Worm (Caenorhabditis elegans) whole organism, mixed stage, embryonic: ENCODE measurements around the gene unc-43.

Experiments
- M03D4.4 ChIP-seq: sonication (generic microtip); optimal IDR thresholded peaks from 2 replicates; lab custom pipeline; 2017; ENCODE audit warnings: mild to moderate bottlenecking, missing genetic modification characterization, missing compliant biosample characterization
- bed-3 ChIP-seq: fragments of 200-800 bp; sonication (Bioruptor generic); optimal IDR thresholded peaks from 3 replicates; lab custom pipeline; 2018; ENCODE audit warnings: mild to moderate bottlenecking, missing genetic modification characterization, moderate library complexity, missing compliant biosample characterization
- blmp-1 ChIP-seq: fragments of 150-350 bp; optimal IDR thresholded peaks from 2 replicates; lab custom pipeline; 2014; ENCODE audit warnings: missing biosample characterization, missing genetic modification characterization
- ceh-39 ChIP-seq: fragments of 150-350 bp; optimal IDR thresholded peaks from 2 replicates; lab custom pipeline; 2014; ENCODE audit warnings: missing biosample characterization, missing genetic modification characterization
- ceh-43 ChIP-seq: fragments of 200-800 bp; sonication (Bioruptor generic); optimal IDR thresholded peaks from 2 replicates; lab custom pipeline; 2018; ENCODE audit warnings: mild to moderate bottlenecking, missing genetic modification characterization, moderate library complexity, missing compliant biosample characterization
- ceh-83 ChIP-seq: fragments of 200-800 bp; sonication (Bioruptor generic); optimal IDR thresholded peaks from 2 replicates; lab custom pipeline; 2018; ENCODE audit warnings: mild to moderate bottlenecking, missing genetic modification characterization, missing compliant biosample characterization
- ces-1 ChIP-seq: fragments of 150-350 bp; optimal IDR thresholded peaks from 2 replicates; lab custom pipeline; 2014; ENCODE audit warnings: missing biosample characterization, missing genetic modification reagents, missing genetic modification characterization
- cnd-1 ChIP-seq: fragments of 200-800 bp; sonication (Bioruptor generic); optimal IDR thresholded peaks from 2 replicates; lab custom pipeline; 2018; ENCODE audit warnings: mild to moderate bottlenecking, missing genetic modification characterization, missing compliant biosample characterization
- drap-1 ChIP-seq: fragments of 200-800 bp; sonication (Bioruptor generic); optimal IDR thresholded peaks from 3 replicates; lab custom pipeline; 2018; ENCODE audit warnings: mild to moderate bottlenecking, missing genetic modification characterization, missing compliant biosample characterization
- elt-1 ChIP-seq: sonication (generic microtip); optimal IDR thresholded peaks from 2 replicates; lab custom pipeline; 2017; ENCODE audit warnings: missing genetic modification characterization, mild to moderate bottlenecking, missing compliant biosample characterization, antibody characterized with exemption, moderate library complexity, borderline replicate concordance; ENCODE audit not compliant: insufficient read depth
- elt-3 ChIP-seq: fragments of 150-350 bp; optimal IDR thresholded peaks from 2 replicates; lab custom pipeline; 2014; ENCODE audit warnings: missing biosample characterization, missing genetic modification characterization
- flh-1 ChIP-seq: fragments of 200-800 bp; sonication (Bioruptor generic); optimal IDR thresholded peaks from 2 replicates; lab custom pipeline; 2018; ENCODE audit warnings: mild to moderate bottlenecking, missing genetic modification characterization, moderate library complexity, missing compliant biosample characterization
- ham-2 ChIP-seq: fragments of 200-800 bp; sonication (Bioruptor generic); optimal IDR thresholded peaks from 2 replicates; lab custom pipeline; 2018; ENCODE audit warnings: mild to moderate bottlenecking, missing genetic modification characterization, missing compliant biosample characterization
- hlh-1 ChIP-seq: fragments of 150-350 bp; optimal IDR thresholded peaks from 2 replicates; lab custom pipeline; 2014; ENCODE audit warnings: missing biosample characterization, missing genetic modification reagents, missing genetic modification characterization
- lin-13 ChIP-seq: fragments of 150-350 bp; optimal IDR thresholded peaks from 2 replicates; lab custom pipeline; 2014; ENCODE audit warnings: missing biosample characterization, missing genetic modification characterization
- lin-32 ChIP-seq: fragments of 200-800 bp; sonication (Bioruptor generic); optimal IDR thresholded peaks from 2 replicates; lab custom pipeline; 2018; ENCODE audit warnings: mild to moderate bottlenecking, missing genetic modification characterization, missing compliant biosample characterization
- lsy-2 ChIP-seq: fragments of 150-350 bp; optimal IDR thresholded peaks from 2 replicates; lab custom pipeline; 2014; ENCODE audit warnings: missing biosample characterization, missing genetic modification characterization
- mab-5 ChIP-seq: fragments of 150-350 bp; optimal IDR thresholded peaks from 2 replicates; lab custom pipeline; 2014; ENCODE audit warnings: missing biosample characterization, missing genetic modification characterization
- mep-1 ChIP-seq: fragments of 150-350 bp; optimal IDR thresholded peaks from 2 replicates; lab custom pipeline; 2017; ENCODE audit warnings: missing biosample characterization, missing genetic modification reagents, missing genetic modification characterization, inconsistent platforms
- mls-2 ChIP-seq: sonication (generic microtip); optimal IDR thresholded peaks from 2 replicates; lab custom pipeline; 2016; ENCODE audit warnings: mild to moderate bottlenecking, missing genetic modification characterization, moderate library complexity, missing compliant biosample characterization
- nhr-12 ChIP-seq: fragments of 150-350 bp; optimal IDR thresholded peaks from 2 replicates; lab custom pipeline; 2014; ENCODE audit warnings: missing biosample characterization, missing genetic modification characterization
- nhr-2 ChIP-seq: fragments of 150-350 bp; optimal IDR thresholded peaks from 2 replicates; lab custom pipeline; 2014; ENCODE audit warnings: missing biosample characterization, missing genetic modification characterization
- nhr-237 ChIP-seq: fragments of 150-350 bp; optimal IDR thresholded peaks from 2 replicates; lab custom pipeline; 2014; ENCODE audit warnings: missing biosample characterization, missing genetic modification characterization
- nhr-28 ChIP-seq: fragments of 150-350 bp; optimal IDR thresholded peaks from 2 replicates; lab custom pipeline; 2014; ENCODE audit warnings: missing biosample characterization, missing genetic modification characterization
- nhr-76 ChIP-seq: sonication (generic microtip); optimal IDR thresholded peaks from 2 replicates; lab custom pipeline; 2017; ENCODE audit warnings: missing biosample characterization, missing genetic modification characterization
- pha-4 ChIP-seq: fragments of 150-350 bp; optimal IDR thresholded peaks from 2 replicates; lab custom pipeline; 2018; ENCODE audit warnings: missing biosample characterization, missing genetic modification reagents, missing genetic modification characterization
- sem-2 ChIP-seq: fragments of 200-800 bp; sonication (Bioruptor generic); optimal IDR thresholded peaks from 2 replicates; lab custom pipeline; 2018; ENCODE audit warnings: mild to moderate bottlenecking, missing genetic modification characterization, missing compliant biosample characterization
- snpc-4 ChIP-seq: fragments of 150-350 bp; optimal IDR thresholded peaks from 2 replicates; lab custom pipeline; 2014; ENCODE audit warnings: missing biosample characterization, missing genetic modification characterization
- sptf-1 ChIP-seq: sonication (generic microtip); optimal IDR thresholded peaks from 2 replicates; lab custom pipeline; 2017; ENCODE audit warnings: mild to moderate bottlenecking, missing genetic modification characterization, moderate library complexity, missing compliant biosample characterization
- tbx-8 ChIP-seq: fragments of 200-800 bp; sonication (Bioruptor generic); optimal IDR thresholded peaks from 2 replicates; lab custom pipeline; 2018; ENCODE audit warnings: mild to moderate bottlenecking, missing genetic modification characterization, moderate library complexity, missing compliant biosample characterization
- unc-120 ChIP-seq: sonication (generic microtip); optimal IDR thresholded peaks from 2 replicates; lab custom pipeline; 2017; ENCODE audit warnings: missing genetic modification characterization, missing compliant biosample characterization; ENCODE audit not compliant: poor library complexity, severe bottlenecking
- unc-39 ChIP-seq: fragments of 150-350 bp; optimal IDR thresholded peaks from 2 replicates; lab custom pipeline; 2014; ENCODE audit warnings: missing biosample characterization, missing genetic modification characterization
- unc-62 ChIP-seq: fragments of 150-350 bp; optimal IDR thresholded peaks from 2 replicates; lab custom pipeline; 2014; ENCODE audit warnings: missing biosample characterization, missing genetic modification reagents, missing genetic modification characterization

unc-43 gene

ce11 chrIV:10360336-10360735 lies 10.3 kb upstream of the unc-43 start, which contains the start of gene ugt-59:
TSS of gene ugt-59 (plus strand) at chrIV:10360636.
- TF ChIP-seq flh-1 = no peak
- TF ChIP-seq lsy-2 = no peak
- TF ChIP-seq sptf-1 = no peak
- TF ChIP-seq blmp-1 = no peak
- no peak for TF ChIP-seq M03D4.4
- TF ChIP-seq sem-2 (GFP tag; lab: Kevin White, UChicago) = no peak
- no peak for TF ChIP-seq ceh-83 (GFP tag; lab: Kevin White, UChicago)
- no peak for TF ChIP-seq cnd-1 (tag; lab: Kevin White, UChicago)
- no peak for TF ChIP-seq nhr-28
- no peak for TF ChIP-seq nhr-237 (tag; lab: Kevin White, UChicago)
- no peak for TF ChIP-seq ceh-39 (tag; lab: Kevin White, UChicago)
- no peak for TF ChIP-seq drap-1 (GFP tag; lab: Kevin White, UChicago)
- TF ChIP-seq ces-1 (GFP tag; lab: Kevin White, UChicago) = no peak
- no peak for TF ChIP-seq mls-2 (tag; lab: Kevin White, UChicago)

DNA sequence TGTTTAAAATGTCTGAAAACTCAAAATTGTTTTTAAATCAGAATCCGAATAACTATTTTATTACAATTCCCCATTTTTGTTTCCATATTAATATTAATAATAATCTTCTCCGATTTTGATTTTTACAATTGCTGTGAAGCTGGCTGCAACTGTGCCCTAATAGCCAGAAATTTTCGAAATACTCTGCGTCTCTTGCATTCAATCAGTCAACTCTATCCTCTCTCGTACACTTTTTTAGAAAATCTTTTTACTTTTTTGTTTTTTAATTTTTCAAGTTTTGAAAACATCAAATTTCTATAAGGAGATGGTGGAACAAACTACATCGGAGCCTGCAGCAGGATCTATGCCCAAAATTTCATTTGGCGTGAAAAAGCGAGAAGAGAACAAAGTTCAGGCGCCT lies 7.8 kb upstream of the unc-43 start, which contains the start of gene gkow-1:
Gene gkow-1, plus strand, starts transcription at position 301 of the 400 bp plus-strand sequence.
- TF ChIP-seq pha-4 (no peak), ces-1 (GFP tag; lab: Kevin White, UChicago) (peak; percentile 35)

- TF ChIP-seq M03D4.4 (no peak), drap-1 (GFP tag; lab: Kevin White, UChicago) (no peak), nhr-2 (tag; lab: Kevin White, UChicago) (no peak), nhr-76 (no peak), ceh-43 (GFP tag; lab: Kevin White, UChicago) (no peak), ham-2 (GFP tag; lab: Kevin White, UChicago) (no peak), mab-5 (tag; lab: Kevin White, UChicago) (no peak), unc-120 (tag; lab: Kevin White, UChicago) (no peak), lsy-2 (no peak), unc-62 (GFP tag; lab: Kevin White, UChicago) (no peak), snpc-4 (tag; lab: Kevin White, UChicago) (no peak), blmp-1 (no peak)
Observed at ce11 chrIV:10357072-10357471, 7.1 kb upstream of the unc-43 start, which contains the start of gene R11A8.1. TSS of gene R11A8.1 (minus strand) at chrIV:10357172.

DNA sequence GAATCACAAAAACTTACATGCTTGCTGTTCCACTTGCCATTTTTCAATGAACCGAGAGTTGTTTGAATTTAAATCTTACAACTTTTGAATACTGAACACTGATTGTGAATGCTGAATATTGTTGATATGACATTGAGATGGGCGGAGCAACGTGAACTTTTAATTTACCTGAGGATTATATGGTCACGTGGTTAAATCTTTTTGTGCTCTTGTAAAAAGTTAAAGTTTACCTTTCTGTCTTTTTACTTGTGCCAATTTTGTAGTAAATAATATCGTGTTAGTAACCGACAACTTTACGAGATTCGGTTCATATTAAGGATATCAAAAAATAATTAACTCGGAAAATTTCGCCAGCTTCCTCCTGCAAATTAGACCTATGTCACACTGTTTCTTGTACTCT lies 2.2 kb upstream of the unc-43 start, which contains the start of gene Y43C5B.2:
Gene Y43C5B.2, minus strand, starts transcription at position 101 of the 400 bp plus-strand sequence.
- TF ChIP-seq nhr-2 (tag; lab: Kevin White, UChicago) (no peak), mep-1 (tag; lab: Kevin White, UChicago) (no peak), unc-62 (GFP tag; lab: Kevin White, UChicago) (no peak), nhr-28 (no peak), snpc-4 (tag; lab: Kevin White, UChicago) (no peak), sptf-1 (no peak), blmp-1 (no peak), ceh-39 (tag; lab: Kevin White, UChicago) (no peak), nhr-12 (no peak)

DNA sequence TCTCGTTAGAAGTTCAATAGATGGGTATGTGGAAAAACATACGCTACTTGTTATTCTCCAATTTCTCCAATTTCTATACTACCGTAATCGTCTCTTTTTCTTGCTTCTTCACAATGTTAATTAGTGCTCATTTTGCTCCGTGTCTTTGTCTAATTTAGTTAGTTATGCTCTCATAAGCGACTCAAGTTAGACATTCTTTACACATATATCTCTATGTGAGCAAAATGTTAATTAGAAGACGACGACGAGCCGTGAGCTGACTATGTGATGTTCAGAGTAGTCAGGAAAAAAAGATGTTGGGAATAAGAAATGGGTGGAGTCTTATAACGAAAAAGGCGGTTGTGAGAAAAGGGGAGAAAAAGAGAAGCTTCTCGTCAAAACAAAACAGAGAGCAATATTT lies 2.5 kb downstream of the unc-43 start:
- TF ChIP-seq ces-1 (GFP tag; lab: Kevin White, UChicago) (peak; percentile 74), ceh-83 (GFP tag; lab: Kevin White, UChicago) (no peak)

DNA sequence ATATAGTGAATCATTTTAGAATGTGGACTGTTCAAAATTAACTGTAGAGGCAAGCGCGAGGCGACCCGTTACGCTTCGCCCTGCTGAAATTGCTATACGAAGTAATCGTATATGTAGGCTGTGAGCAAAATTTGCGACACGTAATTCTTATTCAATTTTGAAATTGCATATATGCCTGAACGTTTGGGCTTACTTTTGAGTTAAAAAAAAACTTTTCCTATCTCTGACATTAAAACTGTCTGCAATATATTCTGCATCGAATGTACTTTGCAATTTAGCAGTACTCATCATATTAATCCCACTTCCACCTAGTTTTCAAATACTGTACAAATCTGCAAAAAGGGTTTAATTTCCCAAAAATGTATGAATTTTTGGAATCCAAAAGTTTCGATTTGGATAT lies 3.1 kb downstream of the unc-43 start:
- TF ChIP-seq cnd-1 (tag; lab: Kevin White, UChicago) = no peak
- no peak for TF ChIP-seq nhr-28
- no peak for TF ChIP-seq tbx-8 (GFP tag; lab: Kevin White, UChicago)
- TF ChIP-seq pha-4 = no peak
- no peak for TF ChIP-seq lsy-2
- TF ChIP-seq drap-1 (GFP tag; lab: Kevin White, UChicago) = no peak
- TF ChIP-seq nhr-12 = no peak
- TF ChIP-seq blmp-1 = no peak
- TF ChIP-seq M03D4.4 = no peak
- TF ChIP-seq mls-2 (tag; lab: Kevin White, UChicago) = no peak
- TF ChIP-seq hlh-1 (tag; lab: Kevin White, UChicago) = no peak
- TF ChIP-seq, all 35 proteins: peak for 0

DNA sequence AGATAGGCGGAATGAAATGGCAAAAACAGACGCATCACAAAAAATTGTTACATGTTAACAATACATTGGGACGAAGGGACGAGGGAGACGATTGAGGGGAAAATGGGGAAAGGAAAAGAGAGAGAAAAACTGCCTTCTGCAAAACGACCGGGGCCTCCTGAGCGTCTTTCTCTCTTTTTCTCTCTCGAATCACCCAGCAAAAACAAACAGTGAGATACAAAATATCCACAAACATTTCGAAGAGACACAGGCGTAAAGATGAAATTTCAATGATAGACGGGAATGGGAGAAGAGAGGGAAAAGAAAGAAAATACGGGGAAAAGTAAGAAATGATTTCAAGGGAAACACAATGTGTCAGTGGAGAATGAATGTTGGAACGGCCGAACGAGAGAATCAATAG lies 4.0 kb downstream of the unc-43 start:
- TF ChIP-seq nhr-237 (tag; lab: Kevin White, UChicago) (peak; percentile 46), nhr-2 (tag; lab: Kevin White, UChicago) (no peak), unc-39 (no peak), lin-32 (no peak), pha-4 (peak; percentile 15), drap-1 (GFP tag; lab: Kevin White, UChicago) (no peak), bed-3 (no peak), ceh-43 (GFP tag; lab: Kevin White, UChicago) (no peak), nhr-28 (no peak), sem-2 (GFP tag; lab: Kevin White, UChicago) (no peak), snpc-4 (tag; lab: Kevin White, UChicago) (no peak), ces-1 (GFP tag; lab: Kevin White, UChicago) (peak; percentile 47), mep-1 (tag; lab: Kevin White, UChicago) (peak; percentile 51), mab-5 (tag; lab: Kevin White, UChicago) (no peak), lin-13 (tag; lab: Kevin White, UChicago) (no peak), unc-62 (GFP tag; lab: Kevin White, UChicago) (peak; percentile 66), sptf-1 (peak; percentile 4), mls-2 (tag; lab: Kevin White, UChicago) (no peak), ceh-83 (GFP tag; lab: Kevin White, UChicago) (no peak), flh-1 (no peak), elt-3 (no peak), hlh-1 (tag; lab: Kevin White, UChicago) (peak; percentile 29), nhr-76 (no peak), unc-120 (tag; lab: Kevin White, UChicago) (peak; percentile 69), M03D4.4 (no peak), lsy-2 (peak; percentile 23), elt-1 (tag; lab: Kevin White, UChicago) (no peak)
